Worm (Caenorhabditis elegans) whole organism, L4 larva: ENCODE data around the gene C25E10.13.

ENCODE experiments used
- D1046.2 ChIP-seq: fragments of 200-800 bp; sonication (Bioruptor generic); IDR thresholded peaks from 2 replicates; pipeline ENCODE4 v1.3.6; 2022; ENCODE audit warnings: missing genetic modification characterization, missing compliant biosample characterization
- Y75B8A.6 ChIP-seq: fragments of 200-800 bp; sonication (Bioruptor generic); IDR thresholded peaks from 2 replicates; pipeline ENCODE4 v1.3.6; 2022; ENCODE audit warnings: missing genetic modification reagents, missing genetic modification characterization, missing compliant biosample characterization
- aha-1 ChIP-seq: fragments of 150-350 bp; peaks from one replicate; lab custom pipeline; 2014; ENCODE audit warnings: missing biosample characterization, missing genetic modification characterization
- cey-2 ChIP-seq: sonication (generic microtip); optimal IDR thresholded peaks from 3 replicates; lab custom pipeline; 2017; ENCODE audit warnings: missing genetic modification characterization, mild to moderate bottlenecking, missing compliant biosample characterization, antibody characterized with exemption, borderline replicate concordance; ENCODE audit not compliant: insufficient read depth
- nhr-11 ChIP-seq: fragments of 150-350 bp; optimal IDR thresholded peaks from 2 replicates; lab custom pipeline; 2014; ENCODE audit warnings: missing biosample characterization, missing genetic modification characterization
- snpc-4 ChIP-seq: fragments of 150-350 bp; optimal IDR thresholded peaks from 2 replicates; lab custom pipeline; 2014; ENCODE audit warnings: missing biosample characterization, missing genetic modification characterization
- spr-1 ChIP-seq: sonication (generic microtip); optimal IDR thresholded peaks from 2 replicates; lab custom pipeline; 2016; ENCODE audit warnings: mild to moderate bottlenecking, missing genetic modification characterization, missing compliant biosample characterization
- zag-1 ChIP-seq: fragments of 150-350 bp; optimal IDR thresholded peaks from 2 replicates; lab custom pipeline; 2014; ENCODE audit warnings: missing biosample characterization, missing genetic modification characterization
- zfp-3 ChIP-seq: fragments of 200-800 bp; sonication (Bioruptor generic); conservative IDR thresholded peaks from 2 replicates; pipeline ENCODE4 v1.3.6; 2022; ENCODE audit warnings: missing genetic modification reagents, missing genetic modification characterization, missing compliant biosample characterization

ce11 chrV:9063134-9063533 lies 3.6 kb downstream of the C25E10.13 start:
- no peak for TF ChIP-seq zfp-3 (GFP tag; lab: Robert Waterston, UW)
- TF ChIP-seq nhr-11 (tag; lab: Kevin White, UChicago): no peak
- TF ChIP-seq spr-1 (tag; lab: Kevin White, UChicago): no peak
- TF ChIP-seq snpc-4: no peak
- no peak for TF ChIP-seq cey-2 (tag; lab: Kevin White, UChicago)
- TF ChIP-seq zag-1 (tag; lab: Kevin White, UChicago): no peak
- TF ChIP-seq aha-1 (tag; lab: Kevin White, UChicago): no peak
- TF ChIP-seq Y75B8A.6 (GFP tag; lab: Robert Waterston, UW): no peak
- TF ChIP-seq D1046.2 (GFP tag; lab: Robert Waterston, UW): no peak
